Worm (Caenorhabditis elegans) whole organism, early embryonic: ENCODE data around the gene C06A1.6.

Experiments used
- B0310.2 ChIP-seq: sonication (generic microtip); optimal IDR thresholded peaks from 2 replicates; lab custom pipeline; 2016; ENCODE audit warnings: mild to moderate bottlenecking, missing genetic modification characterization, missing compliant biosample characterization
- F13C5.2 ChIP-seq: sonication (generic microtip); optimal IDR thresholded peaks from 2 replicates; lab custom pipeline; 2017; ENCODE audit warnings: mild to moderate bottlenecking, missing genetic modification characterization, inconsistent platforms, missing compliant biosample characterization
- aly-1 ChIP-seq: sonication (generic microtip); optimal IDR thresholded peaks from 2 replicates; lab custom pipeline; 2016; ENCODE audit warnings: missing genetic modification characterization, missing compliant biosample characterization
- ama-1 ChIP-seq: fragments of 150-350 bp; optimal IDR thresholded peaks from 2 replicates; lab custom pipeline; 2014
- ceh-13 ChIP-seq: fragments of 200-800 bp; sonication (Bioruptor generic); optimal IDR thresholded peaks from 2 replicates; lab custom pipeline; 2018; ENCODE audit warnings: mild to moderate bottlenecking, missing genetic modification characterization, missing compliant biosample characterization
- ceh-36 ChIP-seq: sonication (generic microtip); optimal IDR thresholded peaks from 2 replicates; lab custom pipeline; 2016; ENCODE audit warnings: missing genetic modification characterization, inconsistent platforms, missing compliant biosample characterization
- ets-7 ChIP-seq: sonication (generic microtip); optimal IDR thresholded peaks from 2 replicates; lab custom pipeline; 2016; ENCODE audit warnings: missing genotype, missing genetic modification characterization, missing compliant biosample characterization
- flt-1 ChIP-seq: fragments of 200-800 bp; sonication (Bioruptor generic); IDR thresholded peaks from 2 replicates; pipeline ENCODE4 v1.3.6; 2022; ENCODE audit warnings: missing genetic modification characterization, missing compliant biosample characterization
- hmbx-1 ChIP-seq: sonication (generic microtip); optimal IDR thresholded peaks from 2 replicates; lab custom pipeline; 2016; ENCODE audit warnings: mild to moderate bottlenecking, missing genetic modification characterization, missing compliant biosample characterization
- hmg-4 ChIP-seq: fragments of 200-800 bp; sonication (Bioruptor generic); optimal IDR thresholded peaks from 2 replicates; lab custom pipeline; 2018; ENCODE audit warnings: mild to moderate bottlenecking, missing genetic modification characterization, missing compliant biosample characterization
- hnd-1 ChIP-seq: sonication (generic microtip); optimal IDR thresholded peaks from 2 replicates; lab custom pipeline; 2016; ENCODE audit warnings: missing genetic modification characterization, missing compliant biosample characterization
- pes-1 ChIP-seq: fragments of 200-800 bp; sonication (Bioruptor generic); IDR thresholded peaks from 2 replicates; pipeline ENCODE4 v1.3.6; 2022; ENCODE audit warnings: missing genetic modification reagents, missing genetic modification characterization, missing compliant biosample characterization
- scrt-1 ChIP-seq: fragments of 200-800 bp; sonication (Bioruptor generic); IDR thresholded peaks from 2 replicates; pipeline ENCODE4 v1.3.6; 2022; ENCODE audit warnings: missing genetic modification characterization, missing compliant biosample characterization
- sea-1 ChIP-seq: fragments of 200-800 bp; sonication (Bioruptor generic); conservative IDR thresholded peaks from 2 replicates; pipeline ENCODE4 v1.3.6; 2022; ENCODE audit warnings: missing genetic modification characterization, missing compliant biosample characterization
- tbx-11 ChIP-seq: fragments of 200-800 bp; sonication (Bioruptor generic); IDR thresholded peaks from 2 replicates; pipeline ENCODE4 v1.3.6; 2022; ENCODE audit warnings: missing genetic modification characterization, missing compliant biosample characterization
- tbx-37 ChIP-seq: fragments of 200-800 bp; sonication (Bioruptor generic); conservative IDR thresholded peaks from 2 replicates; pipeline ENCODE4 v1.3.6; 2022; ENCODE audit warnings: missing genetic modification reagents, missing genetic modification characterization, missing compliant biosample characterization
- tra-4 ChIP-seq: sonication (generic microtip); optimal IDR thresholded peaks from 2 replicates; lab custom pipeline; 2017; ENCODE audit warnings: missing genetic modification characterization, missing compliant biosample characterization

The C06A1.6 gene

DNA sequence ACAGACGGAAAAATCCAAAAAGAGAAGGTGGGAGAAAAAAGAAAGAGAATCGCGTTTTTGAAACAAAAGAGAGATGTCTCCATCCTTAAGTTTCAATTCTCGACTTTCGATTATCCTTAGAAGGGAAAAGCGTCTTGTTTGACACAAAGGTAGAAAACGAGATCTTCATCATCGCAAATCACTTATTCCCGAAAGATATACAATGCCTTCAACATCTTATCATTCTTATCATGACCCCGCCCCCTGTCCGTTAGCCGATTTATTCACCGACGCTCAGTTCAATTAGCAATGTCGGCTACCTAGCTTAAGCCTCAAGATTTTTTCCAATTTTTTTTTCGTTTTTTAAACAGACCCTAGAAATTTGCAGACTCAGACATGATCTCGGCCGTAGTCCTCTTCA is 34.5 kb upstream of the C06A1.6 start, which contains the start of gene C14A4.9:
C14A4.9 (plus strand) TSS at position 368 of the 400 bp plus-strand sequence.
- TF ChIP-seq tbx-37 (GFP tag; lab: Robert Waterston, UW) (no peak), ceh-13 (GFP tag; lab: Kevin White, UChicago) (no peak), hmbx-1 (tag; lab: Kevin White, UChicago) (no peak), pes-1 (no peak)

DNA sequence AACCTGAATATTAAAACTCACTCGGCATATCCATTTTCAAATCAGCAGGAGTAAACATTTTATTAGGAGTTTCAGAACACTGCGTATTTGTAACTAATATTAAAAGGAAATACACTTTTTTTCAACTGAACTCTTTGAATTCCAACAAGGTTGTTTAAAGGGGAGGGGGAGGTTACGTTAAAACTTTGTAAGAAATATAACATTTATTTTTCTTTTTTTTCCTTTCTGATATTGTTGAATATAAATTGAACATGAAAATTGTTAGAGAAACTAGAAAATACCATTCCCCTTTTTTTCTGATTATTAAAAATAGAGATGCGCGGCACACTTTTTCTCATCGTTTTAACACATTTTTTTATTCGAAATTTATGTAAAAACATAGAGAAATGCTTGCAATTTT is 33.6 kb upstream of the C06A1.6 start, which contains the start of gene C14A4.8:
C14A4.8 (minus strand) TSS at position 101 of the 400 bp plus-strand sequence.
- TF ChIP-seq sea-1 (GFP tag; lab: Robert Waterston, UW) (no peak), ets-7 (tag; lab: Kevin White, UChicago) (no peak), ama-1 (no peak), ceh-13 (GFP tag; lab: Kevin White, UChicago) (no peak), F13C5.2 (tag; lab: Kevin White, UChicago) (no peak), pes-1 (no peak), aly-1 (tag; lab: Kevin White, UChicago) (no peak), flt-1 (GFP tag; lab: Robert Waterston, UW) (no peak), hnd-1 (tag; lab: Kevin White, UChicago) (no peak), tbx-11 (no peak), hmg-4 (GFP tag; lab: Kevin White, UChicago) (no peak), B0310.2 (tag; lab: Kevin White, UChicago) (no peak), ceh-36 (tag; lab: Kevin White, UChicago) (no peak), scrt-1 (GFP tag; lab: Robert Waterston, UW) (no peak), tra-4 (tag; lab: Kevin White, UChicago) (no peak), hmbx-1 (tag; lab: Kevin White, UChicago) (no peak), tbx-37 (GFP tag; lab: Robert Waterston, UW) (no peak)

DNA sequence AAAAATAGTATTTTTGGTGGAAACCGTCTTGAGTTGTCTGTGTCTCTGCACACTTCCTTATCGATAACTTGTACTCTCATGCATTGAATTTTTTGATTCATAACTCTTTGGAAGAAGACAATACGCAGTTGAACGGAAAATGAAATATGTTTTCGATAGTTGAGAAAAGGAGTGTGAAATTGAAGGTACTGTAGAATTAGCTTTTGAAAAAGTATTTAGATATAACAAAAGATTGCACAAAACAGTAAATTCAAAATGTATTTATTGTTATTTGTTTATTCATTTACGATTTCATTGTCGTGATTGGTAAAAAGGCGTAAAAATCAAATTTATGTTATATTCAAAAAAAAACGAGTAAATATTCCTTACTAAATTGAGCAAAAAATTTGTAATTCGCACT is 32.0 kb upstream of the C06A1.6 start, which contains the start of gene C14A4.7:
C14A4.7 (minus strand) TSS at position 101 of the 400 bp plus-strand sequence.
- TF ChIP-seq hnd-1 (tag; lab: Kevin White, UChicago) (no peak), B0310.2 (tag; lab: Kevin White, UChicago) (no peak), hmbx-1 (tag; lab: Kevin White, UChicago) (no peak), ama-1 (no peak), ceh-36 (tag; lab: Kevin White, UChicago) (no peak)

DNA sequence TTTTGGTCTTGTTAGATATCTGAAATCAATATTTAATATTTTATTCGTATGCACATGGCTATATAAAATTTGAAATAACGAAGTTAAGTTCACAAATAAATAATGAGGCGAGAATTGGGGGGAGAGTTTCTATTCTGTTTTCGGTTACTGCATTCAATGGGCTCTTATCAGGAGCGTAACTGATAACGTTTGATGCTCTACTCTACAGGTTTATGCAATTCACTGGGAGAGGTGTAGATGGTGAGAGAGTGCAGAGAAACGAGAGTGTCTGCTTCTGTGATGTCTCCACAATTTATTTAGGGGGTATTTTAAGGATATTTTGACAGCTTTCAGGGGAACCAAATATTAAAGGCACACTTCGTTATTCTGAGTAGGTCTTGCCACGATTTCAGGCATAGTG is 30.3 kb upstream of the C06A1.6 start, which contains the start of gene C14A4.6:
C14A4.6 (minus strand) TSS at position 19 of the 400 bp plus-strand sequence.
- TF ChIP-seq flt-1 (GFP tag; lab: Robert Waterston, UW): no peak
- TF ChIP-seq ets-7 (tag; lab: Kevin White, UChicago): no peak
- no peak for TF ChIP-seq hnd-1 (tag; lab: Kevin White, UChicago)
- no peak for TF ChIP-seq scrt-1 (GFP tag; lab: Robert Waterston, UW)
- TF ChIP-seq hmbx-1 (tag; lab: Kevin White, UChicago): no peak
- TF ChIP-seq tbx-37 (GFP tag; lab: Robert Waterston, UW): no peak
- no peak for TF ChIP-seq ama-1
- TF ChIP-seq aly-1 (tag; lab: Kevin White, UChicago): no peak
- no peak for TF ChIP-seq sea-1 (GFP tag; lab: Robert Waterston, UW)
- no peak for TF ChIP-seq F13C5.2 (tag; lab: Kevin White, UChicago)

DNA sequence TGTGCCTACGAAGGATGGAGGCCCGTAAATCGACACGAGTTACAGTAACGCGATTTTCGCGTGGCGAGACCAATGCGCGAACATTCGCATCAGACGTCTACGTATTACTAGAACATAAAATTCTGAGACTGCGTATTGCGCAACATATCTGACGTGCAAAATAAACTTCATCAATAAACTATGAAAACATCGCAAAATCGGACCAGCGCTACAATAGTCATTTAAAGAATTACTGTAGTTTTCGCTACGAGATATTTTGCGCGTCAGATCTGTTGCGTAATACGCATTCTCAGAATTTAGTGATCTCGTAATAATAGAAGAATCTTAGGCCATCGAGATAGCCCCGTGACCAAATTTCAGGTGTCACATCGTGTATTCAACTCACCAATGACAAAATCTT is 29.8 kb upstream of the C06A1.6 start:
- no peak for TF ChIP-seq flt-1 (GFP tag; lab: Robert Waterston, UW)

DNA sequence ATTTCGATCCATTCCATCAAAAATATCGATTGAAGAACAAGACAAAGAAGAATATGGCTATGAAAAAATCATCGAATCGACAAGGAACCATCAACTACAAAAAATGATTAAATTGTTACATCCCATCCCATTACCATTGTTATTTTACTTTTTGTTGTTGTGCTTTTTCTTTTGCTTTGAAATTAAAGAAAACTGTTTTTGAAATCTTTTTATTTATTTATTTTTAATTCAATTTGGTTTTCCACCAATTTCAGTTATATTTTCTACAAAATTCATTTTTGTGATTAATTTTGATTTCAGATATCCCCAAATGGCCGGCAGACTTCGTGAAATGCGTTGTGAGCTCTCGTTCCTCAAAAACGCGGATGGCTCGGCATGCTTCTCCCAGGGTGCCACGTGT is 28.0 kb upstream of the C06A1.6 start, which contains the start of gene crn-5:
crn-5 (plus strand) TSS at position 301 of the 400 bp plus-strand sequence.
- TF ChIP-seq ama-1 (no peak), F13C5.2 (tag; lab: Kevin White, UChicago) (no peak), ceh-13 (GFP tag; lab: Kevin White, UChicago) (no peak), aly-1 (tag; lab: Kevin White, UChicago) (no peak), scrt-1 (GFP tag; lab: Robert Waterston, UW) (no peak), sea-1 (GFP tag; lab: Robert Waterston, UW) (no peak), ceh-36 (tag; lab: Kevin White, UChicago) (no peak), B0310.2 (tag; lab: Kevin White, UChicago) (no peak), tbx-11 (no peak), tra-4 (tag; lab: Kevin White, UChicago) (no peak), hmbx-1 (tag; lab: Kevin White, UChicago) (no peak), hmg-4 (GFP tag; lab: Kevin White, UChicago) (no peak), hnd-1 (tag; lab: Kevin White, UChicago) (no peak), pes-1 (no peak), flt-1 (GFP tag; lab: Robert Waterston, UW) (no peak), ets-7 (tag; lab: Kevin White, UChicago) (no peak), tbx-37 (GFP tag; lab: Robert Waterston, UW) (no peak)

DNA sequence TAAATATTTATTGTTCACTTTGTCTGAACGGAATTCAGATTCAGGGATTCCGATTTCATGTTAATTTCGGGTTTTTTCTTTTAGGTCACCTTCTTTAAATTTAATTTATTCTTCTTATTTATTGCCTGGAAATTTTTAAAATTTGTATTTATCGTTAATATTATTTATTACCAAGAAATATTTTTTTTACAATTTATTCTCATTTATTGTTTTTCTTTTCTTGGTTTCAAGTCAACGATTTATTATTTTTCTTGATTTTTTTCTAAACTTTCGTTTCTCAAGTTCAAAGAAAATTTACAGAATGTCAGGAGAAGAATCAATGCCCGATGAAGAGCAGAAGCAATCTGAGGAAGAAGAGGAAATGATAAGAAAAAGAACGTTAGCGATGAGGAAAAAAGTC is 23.3 kb upstream of the C06A1.6 start, which contains the start of gene crn-3:
crn-3 (plus strand) TSS at position 301 of the 400 bp plus-strand sequence.
- no peak for TF ChIP-seq B0310.2 (tag; lab: Kevin White, UChicago)
- no peak for TF ChIP-seq tbx-11
- no peak for TF ChIP-seq scrt-1 (GFP tag; lab: Robert Waterston, UW)
- TF ChIP-seq ama-1: no peak
- TF ChIP-seq pes-1: no peak
- no peak for TF ChIP-seq sea-1 (GFP tag; lab: Robert Waterston, UW)
- TF ChIP-seq F13C5.2 (tag; lab: Kevin White, UChicago): no peak
- TF ChIP-seq flt-1 (GFP tag; lab: Robert Waterston, UW): no peak
- TF ChIP-seq ceh-36 (tag; lab: Kevin White, UChicago): no peak
- TF ChIP-seq hmbx-1 (tag; lab: Kevin White, UChicago): no peak
- no peak for TF ChIP-seq ceh-13 (GFP tag; lab: Kevin White, UChicago)
- TF ChIP-seq ets-7 (tag; lab: Kevin White, UChicago): no peak
- no peak for TF ChIP-seq hmg-4 (GFP tag; lab: Kevin White, UChicago)
- no peak for TF ChIP-seq tbx-37 (GFP tag; lab: Robert Waterston, UW)
